Worm (Caenorhabditis elegans): Measurements from ENCODE around the gene F22B8.7.

DNA sequence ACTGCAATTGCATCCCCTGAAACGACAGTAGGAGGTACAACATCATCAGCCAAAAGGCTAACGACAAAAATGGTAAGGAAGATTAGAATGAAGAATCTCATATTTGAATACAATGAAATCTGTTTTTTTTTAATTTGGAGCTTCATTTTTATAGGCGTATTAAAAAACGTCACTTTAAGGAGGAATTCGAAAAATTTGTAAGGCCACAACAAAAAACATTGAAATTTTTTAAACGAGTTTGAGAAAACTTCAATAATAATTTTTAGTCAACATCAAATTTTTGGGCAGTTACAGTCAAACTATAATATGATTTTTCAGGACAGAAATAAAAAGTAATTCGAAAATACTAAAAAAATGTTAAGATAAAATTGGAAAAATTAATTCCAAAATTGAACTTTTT lies 31.6 kb upstream of the F22B8.7 start, which contains the start of gene F14H3.14:
- TF ChIP-seq tra-4 (tag; optimal IDR thresholded peaks at IDR 0.05), result no peak
- TF ChIP-seq ama-1 (optimal IDR thresholded peaks at IDR 0.05), result no peak
- no peak for TF ChIP-seq hmbx-1 (tag; optimal IDR thresholded peaks at IDR 0.05)
- TF ChIP-seq hnd-1 (tag; optimal IDR thresholded peaks at IDR 0.05), result no peak

All from whole organism, early embryonic.